Fruit fly (Drosophila melanogaster) whole organism, embryonic: Measurements from ENCODE around the gene CG32695.
A peak's percentile ranks its signal among the peaks of the same experiment; 100 is the strongest.

ENCODE experiments used
- Aef1 ChIP-seq: fragments of 200-800 bp; sonication (Bioruptor generic); IDR thresholded peaks from 3 replicates; pipeline ENCODE4 v1.3.6; 2022; ENCODE audit warnings: missing biosample characterization, missing genetic modification characterization
- Blimp-1 ChIP-seq: fragments of 200-800 bp; sonication (Bioruptor generic); optimal IDR thresholded peaks from 3 replicates; lab custom pipeline; 2018; ENCODE audit warnings: missing biosample characterization, missing genetic modification characterization, mild to moderate bottlenecking, moderate library complexity, missing genetic modification reagents
- CG10209 ChIP-seq: fragments of 200-800 bp; sonication (Bioruptor generic); optimal IDR thresholded peaks from 3 replicates; lab custom pipeline; 2017; ENCODE audit warnings: missing biosample characterization, mild to moderate bottlenecking, missing genetic modification characterization, missing genetic modification reagents
- CG11456 ChIP-seq: fragments of 200-800 bp; sonication (Bioruptor generic); IDR thresholded peaks from 3 replicates; pipeline ENCODE4 v1.3.6; 2022; ENCODE audit warnings: missing biosample characterization, missing genetic modification characterization
- CG11504 ChIP-seq: fragments of 200-800 bp; sonication (Bioruptor generic); optimal IDR thresholded peaks from 3 replicates; lab custom pipeline; 2019; ENCODE audit warnings: missing biosample characterization, mild to moderate bottlenecking, missing genetic modification characterization, moderate library complexity
- CG12219 ChIP-seq: fragments of 200-800 bp; sonication (Bioruptor generic); optimal IDR thresholded peaks from 3 replicates; lab custom pipeline; 2018; ENCODE audit warnings: missing biosample characterization, mild to moderate bottlenecking, missing genetic modification characterization
- CG13624 ChIP-seq: fragments of 200-800 bp; sonication (Bioruptor generic); optimal IDR thresholded peaks from 2 replicates; lab custom pipeline; 2016; ENCODE audit warnings: missing biosample characterization, missing genetic modification characterization
- CG17328 ChIP-seq: fragments of 200-800 bp; sonication (Bioruptor generic); IDR thresholded peaks from 2 replicates; pipeline ENCODE4 v1.3.6; 2022; ENCODE audit warnings: missing biosample characterization, missing genetic modification characterization
- CG1832 ChIP-seq: fragments of 200-800 bp; sonication (Bioruptor generic); optimal IDR thresholded peaks from 2 replicates; lab custom pipeline; 2017; ENCODE audit warnings: missing biosample characterization, mild to moderate bottlenecking, missing genetic modification characterization, inconsistent platforms
- CG18476 ChIP-seq: fragments of 200-800 bp; sonication (Bioruptor generic); optimal IDR thresholded peaks from 2 replicates; lab custom pipeline; 2016; ENCODE audit warnings: missing biosample characterization, mild to moderate bottlenecking, missing genetic modification characterization
- CG2116 ChIP-seq: fragments of 200-800 bp; sonication (Bioruptor generic); optimal IDR thresholded peaks from 3 replicates; lab custom pipeline; 2018; ENCODE audit warnings: missing biosample characterization, mild to moderate bottlenecking, missing genetic modification characterization
- CG2129 ChIP-seq: fragments of 200-800 bp; sonication (Bioruptor generic); IDR thresholded peaks from 2 replicates; pipeline ENCODE4 v1.3.6; 2022; ENCODE audit warnings: missing biosample characterization, missing genetic modification characterization; ENCODE audit not compliant: partially characterized antibody
- CG2678 ChIP-seq: fragments of 200-800 bp; sonication (Bioruptor generic); optimal IDR thresholded peaks from 3 replicates; lab custom pipeline; 2019; ENCODE audit warnings: missing biosample characterization, mild to moderate bottlenecking, missing genetic modification characterization, moderate library complexity
- CG30403 ChIP-seq: fragments of 200-800 bp; sonication (Bioruptor generic); optimal IDR thresholded peaks from 3 replicates; lab custom pipeline; 2016; ENCODE audit warnings: missing biosample characterization, missing genetic modification characterization
- CG31224 ChIP-seq: fragments of 200-800 bp; sonication (Bioruptor generic); IDR thresholded peaks from 2 replicates; pipeline ENCODE4 v1.3.6; 2022; ENCODE audit warnings: missing biosample characterization, missing genetic modification characterization
- CG31441 ChIP-seq: fragments of 200-800 bp; sonication (Bioruptor generic); IDR thresholded peaks from 2 replicates; pipeline ENCODE4 v1.3.6; 2022; ENCODE audit warnings: missing biosample characterization, missing genetic modification characterization
- CG32532 ChIP-seq: fragments of 200-800 bp; sonication (Bioruptor generic); IDR thresholded peaks from 2 replicates; pipeline ENCODE4 v1.3.6; 2022; ENCODE audit warnings: missing biosample characterization, missing genetic modification characterization
- CG32767 ChIP-seq: fragments of 200-800 bp; sonication (Bioruptor generic); IDR thresholded peaks from 2 replicates; pipeline ENCODE4 v1.3.6; 2022; ENCODE audit warnings: missing biosample characterization, missing genetic modification characterization
- CG3847 ChIP-seq: fragments of 200-800 bp; sonication (Bioruptor generic); IDR thresholded peaks from 2 replicates; pipeline ENCODE4 v1.3.6; 2022; ENCODE audit warnings: missing biosample characterization, missing genetic modification characterization
- CG4730 ChIP-seq: fragments of 200-800 bp; sonication (Bioruptor generic); IDR thresholded peaks from 2 replicates; pipeline ENCODE4 v1.3.6; 2022; ENCODE audit warnings: missing biosample characterization, missing genetic modification characterization
- CG6175 ChIP-seq: fragments of 200-800 bp; sonication (Bioruptor generic); IDR thresholded peaks from 3 replicates; pipeline ENCODE4 v1.3.6; 2022; ENCODE audit warnings: missing biosample characterization, missing genetic modification characterization
- CG6272 ChIP-seq: fragments of 200-800 bp; sonication (Bioruptor generic); IDR thresholded peaks from 2 replicates; pipeline ENCODE4 v1.3.6; 2022; ENCODE audit warnings: missing biosample characterization, missing genetic modification characterization
- CG8388 ChIP-seq: fragments of 200-800 bp; sonication (Bioruptor generic); optimal IDR thresholded peaks from 2 replicates; lab custom pipeline; 2019; ENCODE audit warnings: missing biosample characterization, mild to moderate bottlenecking, missing genetic modification characterization, moderate library complexity
- CG9215 ChIP-seq: fragments of 200-800 bp; sonication (Bioruptor generic); IDR thresholded peaks from 2 replicates; pipeline ENCODE4 v1.3.6; 2022; ENCODE audit warnings: missing biosample characterization, missing genetic modification characterization
- Dp ChIP-seq: fragments of 200-800 bp; sonication (Bioruptor generic); optimal IDR thresholded peaks from 2 replicates; lab custom pipeline; 2018; ENCODE audit warnings: missing biosample characterization, mild to moderate bottlenecking, missing genetic modification characterization, moderate library complexity
- Drgx ChIP-seq: fragments of 200-800 bp; sonication (Bioruptor generic); IDR thresholded peaks from 2 replicates; pipeline ENCODE4 v1.3.6; 2022; ENCODE audit warnings: missing biosample characterization, missing genetic modification characterization
- HHEX ChIP-seq: fragments of 200-800 bp; sonication (Bioruptor generic); optimal IDR thresholded peaks from 3 replicates; lab custom pipeline; 2017; ENCODE audit warnings: missing biosample characterization, mild to moderate bottlenecking, missing genetic modification characterization, missing genetic modification reagents
- HLH4C ChIP-seq: fragments of 200-800 bp; sonication (Bioruptor generic); IDR thresholded peaks from 3 replicates; pipeline ENCODE4 v1.3.6; 2022; ENCODE audit warnings: missing biosample characterization, missing genetic modification characterization; ENCODE audit not compliant: partially characterized antibody
- Hr51 ChIP-seq, 2 experiments: fragments of 200-800 bp; sonication (Bioruptor generic); optimal IDR thresholded peaks; 2 replicates in 1 of 2; 3 replicates in 1 of 2; lab custom pipeline; 2016 to 2018; ENCODE audit warnings: missing biosample characterization in 2 of 2, missing genetic modification characterization in 2 of 2, mild to moderate bottlenecking in 1 of 2, moderate library complexity in 1 of 2
- Mad ChIP-seq: fragments of 200-800 bp; sonication (Bioruptor generic); optimal IDR thresholded peaks from 2 replicates; lab custom pipeline; 2016; ENCODE audit warnings: missing biosample characterization, missing genetic modification characterization
- Med ChIP-seq: fragments of 200-800 bp; sonication (Bioruptor generic); peaks from one replicate; lab custom pipeline; 2016; ENCODE audit warnings: missing biosample characterization, missing genetic modification characterization, mild to moderate bottlenecking, inconsistent platforms, moderate library complexity
- NfI ChIP-seq: fragments of 200-800 bp; sonication (Bioruptor generic); optimal IDR thresholded peaks from 3 replicates; lab custom pipeline; 2018; ENCODE audit warnings: missing biosample characterization, mild to moderate bottlenecking, missing genetic modification characterization, moderate library complexity
- Ptx1 ChIP-seq: fragments of 200-800 bp; sonication (Bioruptor generic); IDR thresholded peaks from 2 replicates; pipeline ENCODE4 v1.3.6; 2022; ENCODE audit warnings: missing biosample characterization, missing genetic modification characterization
- Rfx ChIP-seq: fragments of 200-800 bp; sonication (Bioruptor generic); IDR thresholded peaks from 2 replicates; pipeline ENCODE4 v1.3.6; 2022; ENCODE audit warnings: missing biosample characterization, missing genetic modification characterization
- Sox102F ChIP-seq: fragments of 200-800 bp; sonication (Bioruptor generic); optimal IDR thresholded peaks from 2 replicates; lab custom pipeline; 2018; ENCODE audit warnings: missing biosample characterization, mild to moderate bottlenecking, missing genetic modification characterization, moderate library complexity
- Sry-δ ChIP-seq: fragments of 200-800 bp; sonication (Bioruptor generic); optimal IDR thresholded peaks from 2 replicates; lab custom pipeline; 2016; ENCODE audit warnings: missing biosample characterization, missing genetic modification characterization
- Xbp1 ChIP-seq: fragments of 200-800 bp; sonication (Bioruptor generic); optimal IDR thresholded peaks from 3 replicates; lab custom pipeline; 2016; ENCODE audit warnings: missing biosample characterization, mild to moderate bottlenecking, missing genetic modification characterization
- al ChIP-seq: fragments of 200-800 bp; sonication (Bioruptor generic); IDR thresholded peaks from 2 replicates; pipeline ENCODE4 v1.3.6; 2022; ENCODE audit warnings: missing biosample characterization, missing genetic modification characterization
- amos ChIP-seq: fragments of 200-800 bp; sonication (Bioruptor generic); IDR thresholded peaks from 2 replicates; pipeline ENCODE4 v1.3.6; 2022; ENCODE audit warnings: missing biosample characterization, missing genetic modification characterization; ENCODE audit not compliant: partially characterized antibody
- az2 ChIP-seq: fragments of 200-800 bp; sonication (Bioruptor generic); optimal IDR thresholded peaks from 3 replicates; lab custom pipeline; 2016; ENCODE audit warnings: missing biosample characterization, missing genetic modification characterization
- bab2 ChIP-seq: fragments of 200-800 bp; sonication (Bioruptor generic); optimal IDR thresholded peaks from 2 replicates; lab custom pipeline; 2016; ENCODE audit warnings: missing biosample characterization, missing genetic modification characterization
- chn ChIP-seq: fragments of 200-800 bp; sonication (Bioruptor generic); optimal IDR thresholded peaks from 2 replicates; lab custom pipeline; 2016; ENCODE audit warnings: missing biosample characterization, missing genetic modification characterization
- lbe ChIP-seq: fragments of 200-800 bp; sonication (Bioruptor generic); optimal IDR thresholded peaks from 2 replicates; lab custom pipeline; 2016; ENCODE audit warnings: missing biosample characterization, mild to moderate bottlenecking, missing genetic modification characterization
- lmd ChIP-seq: fragments of 200-800 bp; sonication (Bioruptor generic); IDR thresholded peaks from 2 replicates; pipeline ENCODE4 v1.3.6; 2022; ENCODE audit warnings: missing biosample characterization, missing genetic modification characterization
- mam ChIP-seq: fragments of 200-800 bp; sonication (Bioruptor generic); optimal IDR thresholded peaks from 3 replicates; lab custom pipeline; 2016; ENCODE audit warnings: missing biosample characterization, missing genetic modification characterization
- phol ChIP-seq: fragments of 200-800 bp; sonication (Bioruptor generic); optimal IDR thresholded peaks from 3 replicates; lab custom pipeline; 2018; ENCODE audit warnings: missing biosample characterization, mild to moderate bottlenecking, missing genetic modification characterization, moderate library complexity
- slbo ChIP-seq: fragments of 200-800 bp; sonication (Bioruptor generic); IDR thresholded peaks from 2 replicates; pipeline ENCODE4 v1.3.6; 2022; ENCODE audit warnings: missing biosample characterization, missing genetic modification characterization
- sob ChIP-seq: fragments of 200-800 bp; sonication (Bioruptor generic); IDR thresholded peaks from 2 replicates; pipeline ENCODE4 v1.3.6; 2022; ENCODE audit warnings: missing biosample characterization, missing genetic modification characterization
- tin ChIP-seq: fragments of 200-800 bp; sonication (Bioruptor generic); optimal IDR thresholded peaks from 3 replicates; lab custom pipeline; 2016; ENCODE audit warnings: missing biosample characterization, missing genetic modification characterization
- unpg ChIP-seq: fragments of 200-800 bp; sonication (Bioruptor generic); optimal IDR thresholded peaks from 3 replicates; lab custom pipeline; 2018; ENCODE audit warnings: missing biosample characterization, mild to moderate bottlenecking, missing genetic modification characterization, moderate library complexity

The CG32695 gene

dm6 chrX:9892834-9893233, 19.0 kb upstream of the CG32695 start (continued):
- TF ChIP-seq slbo (GFP tag; lab: Robert Waterston, UW), result peak; percentile 69
- TF ChIP-seq CG8388 (GFP tag; lab: Kevin White, UChicago), result peak; percentile 22
- 0 out of 2 replicates have a peak, but pooled peaks have one; percentile 30 for TF ChIP-seq al
- peak; percentile 13 for TF ChIP-seq CG12219 (GFP tag; lab: Kevin White, UChicago)
- TF ChIP-seq Dp, result no peak
- TF ChIP-seq CG11504, result peak; percentile 60
- TF ChIP-seq CG10209 (GFP tag; lab: Kevin White, UChicago), result peak; percentile 30
- 0 out of 2 replicates have a peak, but pooled peaks have one; percentile 10 for TF ChIP-seq CG17328 (GFP tag; lab: Robert Waterston, UW)
- peak; percentile 50 for TF ChIP-seq Ptx1 (GFP tag; lab: Robert Waterston, UW)
- 0 out of 2 replicates have a peak, but pooled peaks have one; percentile 19 for TF ChIP-seq CG3847 (GFP tag; lab: Robert Waterston, UW)
- peak; percentile 80 for TF ChIP-seq Med (GFP tag; lab: Kevin White, UChicago)
- 0 out of 2 replicates have a peak, but pooled peaks have one; percentile 32 for TF ChIP-seq CG31441
- peak; percentile 23; the same call in 1 of the 2 replicates for TF ChIP-seq CG32767 (GFP tag; lab: Robert Waterston, UW)
- no peak for TF ChIP-seq amos
- TF ChIP-seq CG11456, result 0 out of 3 replicates have a peak, but pooled peaks have one; percentile 54
- no peak for TF ChIP-seq Sry-δ (GFP tag; lab: Kevin White, UChicago)
- peak; percentile 34 for TF ChIP-seq unpg (GFP tag; lab: Kevin White, UChicago)
- peak; percentile 13 for TF ChIP-seq HHEX (GFP tag; lab: Kevin White, UChicago)
- TF ChIP-seq az2 (GFP tag; lab: Kevin White, UChicago), result peak; percentile 10
- peak; percentile 43 for TF ChIP-seq NfI
- TF ChIP-seq CG2129, result no peak
- no peak for TF ChIP-seq CG1832
- no peak for TF ChIP-seq bab2 (GFP tag; lab: Kevin White, UChicago)
- TF ChIP-seq CG9215 (GFP tag; lab: Robert Waterston, UW), result peak; percentile 37; the same call in 1 of the 2 replicates
- TF ChIP-seq mam, result peak; percentile 42
- TF ChIP-seq lbe, result no peak
- peak; percentile 29; the same call in 1 of the 2 replicates for TF ChIP-seq CG32532
- TF ChIP-seq Drgx, result 0 out of 2 replicates have a peak, but pooled peaks have one; percentile 28
- peak; percentile 38; the same call in 1 of the 2 replicates for TF ChIP-seq CG4730
- TF ChIP-seq sob (GFP tag; lab: Robert Waterston, UW), result peak; percentile 55
- peak; percentile 11; the same call in 1 of the 2 replicates for TF ChIP-seq CG31224 (GFP tag; lab: Robert Waterston, UW)
- no peak for TF ChIP-seq CG6175 (GFP tag; lab: Robert Waterston, UW)
- peak; percentile 50; the same call in 2 of the 3 replicates for TF ChIP-seq Aef1 (GFP tag; lab: Robert Waterston, UW)
- TF ChIP-seq Sox102F, result peak; percentile 52
- TF ChIP-seq CG2678 (tag; lab: Kevin White, UChicago), result peak; percentile 32
- no peak for TF ChIP-seq CG2116
- TF ChIP-seq Xbp1 (GFP tag; lab: Kevin White, UChicago), result peak; percentile 28
- peak; percentile 63 for TF ChIP-seq lmd (GFP tag; lab: Robert Waterston, UW)
- TF ChIP-seq Rfx (GFP tag; lab: Robert Waterston, UW), result peak; percentile 51; the same call in 1 of the 2 replicates
- no peak for TF ChIP-seq CG18476 (GFP tag; lab: Kevin White, UChicago)
- TF ChIP-seq tin, result peak; percentile 23
- TF ChIP-seq phol (tag; lab: Kevin White, UChicago), result peak; percentile 20
- TF ChIP-seq Hr51 (GFP tag; optimal IDR thresholded peaks at IDR 0.05; lab: Kevin White, UChicago), result peak in 1 of 2 experiments; percentile 49
- TF ChIP-seq HLH4C (GFP tag; lab: Robert Waterston, UW), result no peak
- TF ChIP-seq CG30403, result peak; percentile 37
- 0 out of 2 replicates have a peak, but pooled peaks have one; percentile 31 for TF ChIP-seq CG6272 (GFP tag; lab: Robert Waterston, UW)
- peak; percentile 47 for TF ChIP-seq Blimp-1 (GFP tag; lab: Kevin White, UChicago)
- no peak for TF ChIP-seq Mad
- TF ChIP-seq CG13624 (GFP tag; lab: Kevin White, UChicago), result no peak
- TF ChIP-seq chn (GFP tag; lab: Kevin White, UChicago), result no peak
